Fruit fly (Drosophila melanogaster) Kc167 (cell line): ENCODE results near the gene CG5181.

Experiments
- h ChIP-seq: fragments of >200 bp; optimal IDR thresholded peaks from 3 replicates; lab custom pipeline; 2018; ENCODE audit warnings: missing external identifiers
- insv ChIP-seq: fragments of >200 bp; optimal IDR thresholded peaks from 3 replicates; lab custom pipeline; 2018; ENCODE audit warnings: missing external identifiers

DNA sequence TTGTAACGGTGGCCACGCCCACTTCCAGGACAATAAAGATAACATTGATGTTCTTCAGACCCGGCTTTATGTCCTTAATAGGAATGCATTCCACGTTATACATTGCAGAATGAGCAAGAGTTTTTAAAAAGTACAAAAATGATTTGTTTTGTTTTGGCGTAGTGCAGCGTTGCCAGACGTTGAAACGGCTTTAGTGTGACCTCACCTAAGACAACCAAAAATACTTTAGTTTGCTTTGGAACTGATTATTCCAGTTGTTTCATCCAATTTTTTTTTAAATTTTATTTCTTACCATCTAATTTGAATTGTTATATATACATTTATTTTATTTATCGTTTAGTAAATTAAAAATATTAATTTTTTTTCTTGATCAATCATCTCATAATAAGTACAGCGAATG is at the start of gene CG5181:
- TF ChIP-seq h (lab: Kevin White, UChicago) (no peak), insv (no peak)
